Fruit fly (Drosophila melanogaster) S2 (cell line): ENCODE measurements around the gene Snoo.

Source experiments
- CG8478 ChIP-seq: fragments of >200 bp; optimal IDR thresholded peaks from 2 replicates; lab custom pipeline; 2018
- CTCF ChIP-seq, 2 experiments: fragments of >200 bp; optimal IDR thresholded peaks; 2 replicates each; lab custom pipeline; 2018

Gene Snoo

dm6 chr2L:7912878-7913277 lies 71.1 kb downstream of the Snoo start:
- TF ChIP-seq CG8478 (lab: Kevin White, UChicago) (no peak), CTCF (optimal IDR thresholded peaks at IDR 0.05; lab: Kevin White, UChicago) (no peak)

- TF ChIP-seq CTCF (optimal IDR thresholded peaks at IDR 0.05; lab: Kevin White, UChicago) (no peak), CG8478 (lab: Kevin White, UChicago) (no peak)
These were observed 72.7 kb downstream of the Snoo start for dm6 chr2L:7911209-7911859.

dm6 chr2L:7909854-7910253 lies 74.1 kb downstream of the Snoo start:
- TF ChIP-seq CTCF (optimal IDR thresholded peaks at IDR 0.05; lab: Kevin White, UChicago) (no peak), CG8478 (lab: Kevin White, UChicago) (no peak)

- TF ChIP-seq CTCF (optimal IDR thresholded peaks at IDR 0.05; lab: Kevin White, UChicago) = no peak
- no peak for TF ChIP-seq CG8478 (lab: Kevin White, UChicago)
These were observed 74.6 kb downstream of the Snoo start for dm6 chr2L:7909327-7909804.

DNA sequence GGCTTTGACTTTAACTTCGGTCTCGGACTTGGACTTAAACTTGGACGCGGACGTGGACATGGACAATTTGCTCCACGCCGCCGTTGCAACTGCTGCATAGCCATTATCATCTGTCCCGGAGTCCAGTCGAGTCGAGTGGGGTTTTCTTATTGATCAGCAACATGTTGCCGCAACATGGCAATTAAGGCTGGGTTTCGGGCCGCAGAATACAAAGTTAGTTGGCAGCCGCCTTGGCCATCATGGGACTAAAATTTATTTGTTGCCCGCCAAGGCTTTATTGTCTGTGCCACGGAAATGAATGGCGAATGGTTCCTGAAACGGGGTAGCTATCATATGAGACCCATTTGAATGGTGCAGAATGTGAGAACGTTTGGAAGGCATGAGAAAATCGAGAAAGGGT lies 82.2 kb downstream of the Snoo start:
- TF ChIP-seq CTCF (optimal IDR thresholded peaks at IDR 0.05; lab: Kevin White, UChicago) (no peak), CG8478 (lab: Kevin White, UChicago) (no peak)

DNA sequence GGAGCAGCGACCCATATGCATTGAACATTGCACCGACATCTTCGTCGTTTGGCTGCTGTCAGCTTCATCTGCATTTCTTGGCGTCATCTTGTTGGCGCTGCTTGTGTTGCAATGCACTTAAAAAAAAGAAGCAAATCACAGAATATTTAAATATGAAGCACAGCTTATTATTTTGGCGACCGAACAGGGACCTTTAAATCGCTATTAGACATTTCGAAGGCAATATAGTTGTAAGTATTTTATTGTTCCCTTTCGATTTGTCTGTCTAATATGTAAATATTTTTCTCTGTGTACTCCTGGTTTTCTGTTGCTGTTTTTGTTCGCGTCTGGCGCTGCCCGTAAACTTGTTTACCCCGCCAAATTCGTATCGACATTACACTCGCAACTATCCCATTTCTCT lies 84.0 kb downstream of the Snoo start:
- no peak for TF ChIP-seq CTCF (optimal IDR thresholded peaks at IDR 0.05; lab: Kevin White, UChicago)
- TF ChIP-seq CG8478 (lab: Kevin White, UChicago) = no peak

- no peak for TF ChIP-seq CG8478 (lab: Kevin White, UChicago)
- no peak for TF ChIP-seq CTCF (optimal IDR thresholded peaks at IDR 0.05; lab: Kevin White, UChicago)
These were observed 84.9 kb downstream of the Snoo start for dm6 chr2L:7899108-7899507.

dm6 chr2L:7898581-7898980 lies 85.4 kb downstream of the Snoo start:
- TF ChIP-seq CG8478 (lab: Kevin White, UChicago) = no peak
- no peak for TF ChIP-seq CTCF (optimal IDR thresholded peaks at IDR 0.05; lab: Kevin White, UChicago)

DNA sequence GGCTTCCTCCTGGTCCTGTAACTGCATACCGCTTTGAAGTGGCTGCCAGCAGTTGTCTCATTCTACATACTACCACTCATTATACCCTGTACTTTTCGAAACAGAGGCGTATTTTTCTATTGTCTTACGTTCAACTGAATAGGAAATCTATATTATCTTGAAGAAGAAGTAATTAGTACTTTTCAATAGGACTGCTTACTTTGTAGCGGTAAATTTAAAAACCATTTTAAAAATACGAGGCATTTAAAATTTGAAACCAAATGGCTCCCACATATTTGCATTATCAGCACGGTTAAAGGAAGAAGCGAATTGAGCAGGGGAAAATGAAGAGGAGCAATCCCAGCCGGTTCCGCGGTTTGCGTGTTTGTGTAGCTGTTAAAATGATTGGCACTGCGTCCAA lies 86.8 kb downstream of the Snoo start:
- TF ChIP-seq CG8478 (lab: Kevin White, UChicago) (no peak), CTCF (optimal IDR thresholded peaks at IDR 0.05; lab: Kevin White, UChicago) (no peak)

dm6 chr2L:7890654-7891114 lies 93.3 kb downstream of the Snoo start, which contains the start of gene Spn28Db:
Spn28Db (minus strand) TSS chr2L:7890704.
- peak; percentile 96 to 97 for TF ChIP-seq CTCF (optimal IDR thresholded peaks at IDR 0.05; lab: Kevin White, UChicago)
- TF ChIP-seq CG8478 (lab: Kevin White, UChicago) = no peak

dm6 chr2L:7889029-7889428 lies 95.0 kb downstream of the Snoo start, which contains the start of gene Spn28Da:
Spn28Da (minus strand) TSS chr2L:7889129.
- TF ChIP-seq CTCF (optimal IDR thresholded peaks at IDR 0.05; lab: Kevin White, UChicago) (no peak), CG8478 (lab: Kevin White, UChicago) (no peak)

DNA sequence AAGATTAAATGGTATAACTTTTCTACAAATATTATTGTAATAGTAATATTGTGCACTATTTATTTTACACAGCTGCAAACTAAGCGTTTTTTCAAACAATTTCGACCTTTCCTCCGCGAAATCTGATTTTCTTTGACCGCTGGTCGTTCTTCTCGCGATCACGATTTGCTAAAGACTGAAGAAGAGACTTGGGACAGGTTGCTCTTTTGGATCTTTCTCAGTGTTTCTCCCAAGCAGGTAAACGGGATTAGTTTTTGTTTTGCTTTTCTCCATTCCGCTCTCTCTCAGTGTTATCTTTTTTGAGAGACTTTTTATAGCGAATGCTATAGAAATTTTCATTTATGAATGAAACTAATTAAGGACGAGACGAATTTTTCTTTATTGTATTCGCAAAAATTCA lies 96.7 kb downstream of the Snoo start, which contains the start of gene CG7102:
CG7102 (minus strand) TSS at position 181 of the 400 bp plus-strand sequence.
- no peak for TF ChIP-seq CG8478 (lab: Kevin White, UChicago)
- TF ChIP-seq CTCF (optimal IDR thresholded peaks at IDR 0.05; lab: Kevin White, UChicago) = no peak

DNA sequence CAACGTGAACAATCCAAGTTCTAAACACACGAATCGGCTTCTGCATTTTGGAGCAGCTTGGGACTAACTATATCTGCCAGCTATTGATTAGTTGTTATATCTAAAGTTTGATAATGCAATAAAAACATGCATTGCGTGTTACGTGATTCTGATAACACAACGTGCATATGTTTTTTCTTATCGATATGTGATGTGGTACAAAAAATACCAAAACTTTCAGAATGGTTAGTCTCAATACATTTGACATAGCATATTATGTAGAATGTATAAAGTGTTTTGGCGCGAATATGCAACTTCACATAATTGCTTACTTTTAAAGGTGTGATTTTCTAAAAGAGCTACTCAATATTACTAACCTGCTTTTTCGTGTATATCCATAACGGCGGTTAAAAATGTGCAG lies 98.0 kb downstream of the Snoo start:
- TF ChIP-seq CTCF (optimal IDR thresholded peaks at IDR 0.05; lab: Kevin White, UChicago) = peak; percentile 42 to 47
- TF ChIP-seq CG8478 (lab: Kevin White, UChicago) = no peak

DNA sequence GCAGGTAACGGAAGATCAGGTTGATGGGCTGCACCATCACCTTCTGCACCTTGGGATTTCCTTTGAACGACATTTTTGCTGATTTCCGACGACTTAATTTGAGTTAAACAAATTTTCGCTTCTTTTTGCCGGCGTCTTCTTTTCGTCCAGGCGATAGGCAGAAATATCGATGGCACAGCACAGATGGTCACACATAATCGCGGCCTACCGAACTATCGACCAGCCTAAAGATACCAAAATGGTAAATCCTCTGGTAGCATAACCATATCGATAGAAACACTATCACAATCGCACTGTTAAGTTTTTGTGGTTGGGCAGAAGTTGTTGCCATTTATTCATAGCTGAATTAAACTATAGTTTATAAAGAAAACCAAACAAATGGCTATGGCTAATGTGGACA lies 98.7 kb downstream of the Snoo start, which contains the start of the genes SmE and CG34132:
SmE (minus strand) TSS at position 180 of the 400 bp plus-strand sequence.
CG34132 (plus strand) TSS at position 233 of the 400 bp plus-strand sequence.
- TF ChIP-seq CG8478 (lab: Kevin White, UChicago) = no peak
- TF ChIP-seq CTCF (optimal IDR thresholded peaks at IDR 0.05; lab: Kevin White, UChicago) = peak; percentile 40 to 44

- TF ChIP-seq CTCF (optimal IDR thresholded peaks at IDR 0.05; lab: Kevin White, UChicago) (no peak), CG8478 (lab: Kevin White, UChicago) (no peak)
These were observed 103.5 kb downstream of the Snoo start for dm6 chr2L:7880458-7880857.
